Fruit fly (Drosophila melanogaster): ENCODE results near the gene Gmppb.

Gene Gmppb

dm6 chr3R:4811124-4811935 lies at the start of gene Gmppb:
TSS of gene Gmppb (plus strand) at chr3R:4811444.
- TF ChIP-seq CG8478 (optimal IDR thresholded peaks at IDR 0.05): no peak
- TF ChIP-seq EcR (GFP tag; optimal IDR thresholded peaks at IDR 0.05): no peak
- no peak for TF ChIP-seq psq (optimal IDR thresholded peaks at IDR 0.05)
- TF ChIP-seq pan (optimal IDR thresholded peaks at IDR 0.05): no peak
- no peak for TF ChIP-seq Dll (optimal IDR thresholded peaks at IDR 0.05)
- no peak for TF ChIP-seq usp (GFP tag; optimal IDR thresholded peaks at IDR 0.05)

- TF ChIP-seq EcR (GFP tag; optimal IDR thresholded peaks at IDR 0.05) (no peak), CG8478 (optimal IDR thresholded peaks at IDR 0.05) (no peak), Dll (optimal IDR thresholded peaks at IDR 0.05) (no peak), pan (optimal IDR thresholded peaks at IDR 0.05) (no peak), psq (optimal IDR thresholded peaks at IDR 0.05) (no peak), usp (GFP tag; optimal IDR thresholded peaks at IDR 0.05) (no peak)
These were observed 42.5 kb upstream of the Gmppb start for dm6 chr3R:4768711-4769239.

- TF ChIP-seq Dll (optimal IDR thresholded peaks at IDR 0.05) (no peak), EcR (GFP tag; optimal IDR thresholded peaks at IDR 0.05) (no peak), psq (optimal IDR thresholded peaks at IDR 0.05) (no peak), pan (optimal IDR thresholded peaks at IDR 0.05) (no peak), CG8478 (optimal IDR thresholded peaks at IDR 0.05) (no peak), usp (GFP tag; optimal IDR thresholded peaks at IDR 0.05) (no peak)
These were observed 39.9 kb upstream of the Gmppb start for dm6 chr3R:4771319-4771718.

- TF ChIP-seq pan (optimal IDR thresholded peaks at IDR 0.05): no peak
- no peak for TF ChIP-seq usp (GFP tag; optimal IDR thresholded peaks at IDR 0.05)
These were observed 38.1 kb upstream of the Gmppb start, which contains the start of gene CG44098 for dm6 chr3R:4773097-4773496. TSS of gene CG44098 (minus strand) at chr3R:4773197.

dm6 chr3R:4774953-4775352 lies 36.3 kb upstream of the Gmppb start, which contains the start of gene CG44088:
TSS of gene CG44088 (minus strand) at chr3R:4775053.
- TF ChIP-seq usp (GFP tag; optimal IDR thresholded peaks at IDR 0.05) (no peak), EcR (GFP tag; optimal IDR thresholded peaks at IDR 0.05) (no peak), Dll (optimal IDR thresholded peaks at IDR 0.05) (no peak), psq (optimal IDR thresholded peaks at IDR 0.05) (no peak), CG8478 (optimal IDR thresholded peaks at IDR 0.05) (no peak), pan (optimal IDR thresholded peaks at IDR 0.05) (no peak)

- TF ChIP-seq CG8478 (optimal IDR thresholded peaks at IDR 0.05): no peak
- no peak for TF ChIP-seq psq (optimal IDR thresholded peaks at IDR 0.05)
- TF ChIP-seq Dll (optimal IDR thresholded peaks at IDR 0.05): no peak
- TF ChIP-seq usp (GFP tag; optimal IDR thresholded peaks at IDR 0.05): no peak
- TF ChIP-seq pan (optimal IDR thresholded peaks at IDR 0.05): no peak
- TF ChIP-seq EcR (GFP tag; optimal IDR thresholded peaks at IDR 0.05): no peak
These were observed 35.9 kb upstream of the Gmppb start for dm6 chr3R:4775371-4775770.

dm6 chr3R:4780262-4780661 lies 31.0 kb upstream of the Gmppb start, which contains the start of gene CG14655:
TSS of gene CG14655 (minus strand) at chr3R:4780302.
- TF ChIP-seq EcR (GFP tag; optimal IDR thresholded peaks at IDR 0.05): no peak
- TF ChIP-seq CG8478 (optimal IDR thresholded peaks at IDR 0.05): no peak

dm6 chr3R:4780721-4781120 lies 30.5 kb upstream of the Gmppb start:
- no peak for TF ChIP-seq pan (optimal IDR thresholded peaks at IDR 0.05)
- no peak for TF ChIP-seq usp (GFP tag; optimal IDR thresholded peaks at IDR 0.05)
- no peak for TF ChIP-seq CG8478 (optimal IDR thresholded peaks at IDR 0.05)
- TF ChIP-seq psq (optimal IDR thresholded peaks at IDR 0.05): no peak
- no peak for TF ChIP-seq EcR (GFP tag; optimal IDR thresholded peaks at IDR 0.05)
- no peak for TF ChIP-seq Dll (optimal IDR thresholded peaks at IDR 0.05)

- TF ChIP-seq Dll (optimal IDR thresholded peaks at IDR 0.05): no peak
- TF ChIP-seq usp (GFP tag; optimal IDR thresholded peaks at IDR 0.05): no peak
- TF ChIP-seq pan (optimal IDR thresholded peaks at IDR 0.05): no peak
- no peak for TF ChIP-seq EcR (GFP tag; optimal IDR thresholded peaks at IDR 0.05)
- TF ChIP-seq psq (optimal IDR thresholded peaks at IDR 0.05): no peak
- TF ChIP-seq CG8478 (optimal IDR thresholded peaks at IDR 0.05): no peak
These were observed 26.6 kb upstream of the Gmppb start, which contains the start of gene Ccdc39 for dm6 chr3R:4784622-4785021. TSS of gene Ccdc39 (minus strand) at chr3R:4784722.

- TF ChIP-seq psq (optimal IDR thresholded peaks at IDR 0.05) (no peak), pan (optimal IDR thresholded peaks at IDR 0.05) (no peak), usp (GFP tag; optimal IDR thresholded peaks at IDR 0.05) (no peak), EcR (GFP tag; optimal IDR thresholded peaks at IDR 0.05) (no peak), Dll (optimal IDR thresholded peaks at IDR 0.05) (no peak), CG8478 (optimal IDR thresholded peaks at IDR 0.05) (no peak)
These were observed 13.7 kb upstream of the Gmppb start for dm6 chr3R:4797585-4797984.

- TF ChIP-seq EcR (GFP tag; optimal IDR thresholded peaks at IDR 0.05): no peak
- TF ChIP-seq Dll (optimal IDR thresholded peaks at IDR 0.05): no peak
- TF ChIP-seq usp (GFP tag; optimal IDR thresholded peaks at IDR 0.05): no peak
- TF ChIP-seq pan (optimal IDR thresholded peaks at IDR 0.05): no peak
- TF ChIP-seq psq (optimal IDR thresholded peaks at IDR 0.05): no peak
- TF ChIP-seq CG8478 (optimal IDR thresholded peaks at IDR 0.05): no peak
These were observed 13.2 kb upstream of the Gmppb start for dm6 chr3R:4798025-4798424.

- TF ChIP-seq Dll (optimal IDR thresholded peaks at IDR 0.05): no peak
These were observed 7.1 kb upstream of the Gmppb start for dm6 chr3R:4804126-4804649.
